Worm (Caenorhabditis elegans) whole organism, early embryonic: ENCODE measurements around the gene bus-2.

Experiments
- B0310.2 ChIP-seq: sonication (generic microtip); optimal IDR thresholded peaks from 2 replicates; lab custom pipeline; 2016; ENCODE audit warnings: mild to moderate bottlenecking, missing genetic modification characterization, missing compliant biosample characterization
- F13C5.2 ChIP-seq: sonication (generic microtip); optimal IDR thresholded peaks from 2 replicates; lab custom pipeline; 2017; ENCODE audit warnings: mild to moderate bottlenecking, missing genetic modification characterization, inconsistent platforms, missing compliant biosample characterization
- aly-1 ChIP-seq: sonication (generic microtip); optimal IDR thresholded peaks from 2 replicates; lab custom pipeline; 2016; ENCODE audit warnings: missing genetic modification characterization, missing compliant biosample characterization
- ama-1 ChIP-seq: fragments of 150-350 bp; optimal IDR thresholded peaks from 2 replicates; lab custom pipeline; 2014
- ets-7 ChIP-seq: sonication (generic microtip); optimal IDR thresholded peaks from 2 replicates; lab custom pipeline; 2016; ENCODE audit warnings: missing genotype, missing genetic modification characterization, missing compliant biosample characterization
- flt-1 ChIP-seq: fragments of 200-800 bp; sonication (Bioruptor generic); IDR thresholded peaks from 2 replicates; pipeline ENCODE4 v1.3.6; 2022; ENCODE audit warnings: missing genetic modification characterization, missing compliant biosample characterization
- hmbx-1 ChIP-seq: sonication (generic microtip); optimal IDR thresholded peaks from 2 replicates; lab custom pipeline; 2016; ENCODE audit warnings: mild to moderate bottlenecking, missing genetic modification characterization, missing compliant biosample characterization
- hnd-1 ChIP-seq: sonication (generic microtip); optimal IDR thresholded peaks from 2 replicates; lab custom pipeline; 2016; ENCODE audit warnings: missing genetic modification characterization, missing compliant biosample characterization
- scrt-1 ChIP-seq: fragments of 200-800 bp; sonication (Bioruptor generic); IDR thresholded peaks from 2 replicates; pipeline ENCODE4 v1.3.6; 2022; ENCODE audit warnings: missing genetic modification characterization, missing compliant biosample characterization
- tbx-11 ChIP-seq: fragments of 200-800 bp; sonication (Bioruptor generic); IDR thresholded peaks from 2 replicates; pipeline ENCODE4 v1.3.6; 2022; ENCODE audit warnings: missing genetic modification characterization, missing compliant biosample characterization
- tbx-37 ChIP-seq: fragments of 200-800 bp; sonication (Bioruptor generic); conservative IDR thresholded peaks from 2 replicates; pipeline ENCODE4 v1.3.6; 2022; ENCODE audit warnings: missing genetic modification reagents, missing genetic modification characterization, missing compliant biosample characterization

DNA sequence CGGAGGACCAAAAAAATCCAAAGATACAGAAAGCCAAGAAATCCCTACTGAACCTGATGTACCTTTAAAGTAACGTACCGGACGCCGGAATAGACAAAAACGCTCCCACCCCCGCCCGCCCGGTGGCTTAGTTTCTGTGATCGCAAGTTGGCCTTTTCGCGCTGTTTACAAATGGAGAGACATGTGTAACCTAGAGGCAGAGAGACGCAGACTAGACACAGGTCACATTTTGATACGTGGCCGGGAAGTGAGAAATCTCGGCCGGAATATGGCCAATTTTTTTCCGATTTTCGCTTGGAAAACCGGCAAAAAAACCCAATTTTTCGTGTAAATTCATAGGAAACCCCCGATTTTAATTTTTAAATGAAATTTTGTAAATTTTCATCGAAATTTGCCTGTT lies 42.6 kb upstream of the bus-2 start:
- TF ChIP-seq ama-1 (no peak), hmbx-1 (tag; lab: Kevin White, UChicago) (no peak), F13C5.2 (tag; lab: Kevin White, UChicago) (no peak), hnd-1 (tag; lab: Kevin White, UChicago) (no peak), tbx-11 (GFP tag; lab: Robert Waterston, UW) (no peak), B0310.2 (no peak), ets-7 (no peak), tbx-37 (no peak), aly-1 (tag; lab: Kevin White, UChicago) (no peak), scrt-1 (GFP tag; lab: Robert Waterston, UW) (no peak), flt-1 (no peak)
